Worm (Caenorhabditis elegans) whole organism, L4/young adult: ENCODE results near the gene rgs-10.

Source experiments
- dao-5 ChIP-seq: sonication (generic microtip); optimal IDR thresholded peaks from 2 replicates; lab custom pipeline; 2016; ENCODE audit warnings: missing genotype, missing genetic modification characterization, moderate library complexity, missing compliant biosample characterization
- him-1 ChIP-seq: sonication (generic microtip); optimal IDR thresholded peaks from 2 replicates; lab custom pipeline; 2016; ENCODE audit warnings: missing genotype, missing genetic modification reagents, missing genetic modification characterization, missing compliant biosample characterization

ce11 chrX:15006847-15007358 is 44.3 kb downstream of the rgs-10 start, which contains the start of gene ergi-2:
- TF ChIP-seq dao-5 (tag; lab: Kevin White, UChicago) (no peak), him-1 (no peak)
